Worm (Caenorhabditis elegans): ENCODE results near the gene hrg-1.

The hrg-1 gene

DNA sequence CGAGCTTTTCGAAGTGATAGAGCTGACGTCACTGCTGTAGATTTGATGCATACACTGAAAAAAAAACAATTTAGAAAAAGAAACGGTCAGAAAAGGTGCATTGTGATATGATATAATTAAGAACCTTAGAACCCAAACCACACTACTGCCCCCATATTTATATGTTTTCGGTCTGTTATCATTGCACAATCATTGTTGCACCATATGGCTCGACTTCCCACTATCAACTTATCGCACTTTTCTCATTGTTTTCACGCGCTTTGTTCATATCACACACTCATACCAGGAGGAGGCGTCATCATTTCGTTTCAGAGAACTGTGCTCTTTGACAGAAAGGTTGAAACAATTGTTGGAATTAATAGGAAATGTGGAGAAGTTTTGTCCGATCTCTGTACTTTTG is 7.1 kb downstream of the hrg-1 start (continued):
- TF ChIP-seq snpc-3.4 (tag; optimal IDR thresholded peaks at IDR 0.05) (no peak), madf-6 (GFP tag; IDR thresholded peaks at IDR 0.05) (no peak), nhr-120 (GFP tag; IDR thresholded peaks at IDR 0.05) (no peak), ztf-3 (GFP tag; optimal IDR thresholded peaks at IDR 0.05) (no peak), ceh-79 (tag; optimal IDR thresholded peaks at IDR 0.05) (no peak), him-1 (tag; optimal IDR thresholded peaks at IDR 0.05) (no peak), B0261.1 (tag; optimal IDR thresholded peaks at IDR 0.05) (no peak), bed-1 (GFP tag; IDR thresholded peaks at IDR 0.05) (no peak), mxl-1 (tag; optimal IDR thresholded peaks at IDR 0.05) (no peak), dpff-1 (tag; optimal IDR thresholded peaks at IDR 0.05) (no peak), hlh-12 (tag; optimal IDR thresholded peaks at IDR 0.05) (no peak), athp-1 (tag; optimal IDR thresholded peaks at IDR 0.05) (no peak), egrh-3 (GFP tag; IDR thresholded peaks at IDR 0.05) (no peak), ets-4 (GFP tag; optimal IDR thresholded peaks at IDR 0.05) (peak; percentile 46), nhr-80 (tag; optimal IDR thresholded peaks at IDR 0.05) (peak; percentile 95), Y53F4B.3 (GFP tag; IDR thresholded peaks at IDR 0.05) (no peak), ama-1 (optimal IDR thresholded peaks at IDR 0.05) (no peak), ama-1 (GFP tag; optimal IDR thresholded peaks at IDR 0.05) (no peak), unc-62 (GFP tag; optimal IDR thresholded peaks at IDR 0.05) (no peak), egl-44 (GFP tag; IDR thresholded peaks at IDR 0.05) (no peak), F23B12.7 (tag; optimal IDR thresholded peaks at IDR 0.05; ENCODE audit: insufficient read depth) (no peak), tbp1 (GFP tag; optimal IDR thresholded peaks at IDR 0.05) (peak; percentile 30), F49E8.2 (tag; optimal IDR thresholded peaks at IDR 0.05; ENCODE audit: insufficient read depth) (no peak), ceh-40 (GFP tag; IDR thresholded peaks at IDR 0.05) (no peak), D2030.7 (GFP tag; IDR thresholded peaks at IDR 0.05) (no peak), K12H6.12 (tag; optimal IDR thresholded peaks at IDR 0.05) (no peak), attf-5 (GFP tag; optimal IDR thresholded peaks at IDR 0.05) (no peak), F33H1.4 (GFP tag; IDR thresholded peaks at IDR 0.05) (no peak), F10E7.11 (tag; optimal IDR thresholded peaks at IDR 0.05) (no peak), ZK185.1 (tag; optimal IDR thresholded peaks at IDR 0.05; ENCODE audit: poor library complexity, severe bottlenecking) (no peak), dox-1 (GFP tag; IDR thresholded peaks at IDR 0.05) (0 out of 2 replicates have a peak, but pooled peaks have one; percentile 14), K11D2.4 (GFP tag; IDR thresholded peaks at IDR 0.05) (no peak), efl-1 (GFP tag; optimal IDR thresholded peaks at IDR 0.05) (no peak), Y67H2A.10 (GFP tag; conservative IDR thresholded peaks at IDR 0.05) (no peak), T26A5.8 (tag; optimal IDR thresholded peaks at IDR 0.05) (no peak), cebp-2 (GFP tag; IDR thresholded peaks at IDR 0.05) (0 out of 2 replicates have a peak, but pooled peaks have one; percentile 17), atf-7 (tag; optimal IDR thresholded peaks at IDR 0.05) (peak; percentile 71), madf-10 (tag; optimal IDR thresholded peaks at IDR 0.05) (peak; percentile 27), B0035.1 (tag; optimal IDR thresholded peaks at IDR 0.05) (no peak), unc-130 (GFP tag; optimal IDR thresholded peaks at IDR 0.05) (no peak), pha-4 (tag; optimal IDR thresholded peaks at IDR 0.05) (no peak), pbrm-1 (GFP tag; IDR thresholded peaks at IDR 0.05) (no peak), ztf-22 (GFP tag; optimal IDR thresholded peaks at IDR 0.05) (peak; percentile 22)
